Fruit fly (Drosophila melanogaster) whole organism, embryonic: ENCODE data around the gene CG16710.

Experiments
- Abd-B ChIP-seq: fragments of 200-800 bp; sonication (Bioruptor generic); optimal IDR thresholded peaks from 2 replicates; lab custom pipeline; 2018; ENCODE audit warnings: missing biosample characterization, mild to moderate bottlenecking, missing genetic modification characterization, moderate library complexity
- CG10543 ChIP-seq: fragments of 200-800 bp; sonication (Bioruptor generic); optimal IDR thresholded peaks from 3 replicates; lab custom pipeline; 2017; ENCODE audit warnings: missing biosample characterization, mild to moderate bottlenecking, missing genetic modification characterization, moderate library complexity
- CG11456 ChIP-seq: fragments of 200-800 bp; sonication (Bioruptor generic); IDR thresholded peaks from 3 replicates; pipeline ENCODE4 v1.3.6; 2022; ENCODE audit warnings: missing biosample characterization, missing genetic modification characterization
- CG1233 ChIP-seq: fragments of 200-800 bp; sonication (Bioruptor generic); optimal IDR thresholded peaks from 4 replicates; lab custom pipeline; 2018; ENCODE audit warnings: missing biosample characterization, mild to moderate bottlenecking, missing genetic modification characterization
- CG15073 ChIP-seq: fragments of 200-800 bp; sonication (Bioruptor generic); optimal IDR thresholded peaks from 2 replicates; lab custom pipeline; 2016; ENCODE audit warnings: missing biosample characterization, missing genetic modification characterization
- CG17328 ChIP-seq: fragments of 200-800 bp; sonication (Bioruptor generic); IDR thresholded peaks from 2 replicates; pipeline ENCODE4 v1.3.6; 2022; ENCODE audit warnings: missing biosample characterization, missing genetic modification characterization
- CG2678 ChIP-seq: fragments of 200-800 bp; sonication (Bioruptor generic); optimal IDR thresholded peaks from 3 replicates; lab custom pipeline; 2019; ENCODE audit warnings: missing biosample characterization, mild to moderate bottlenecking, missing genetic modification characterization, moderate library complexity
- CG5953 ChIP-seq: fragments of 200-800 bp; sonication (Bioruptor generic); IDR thresholded peaks from 2 replicates; pipeline ENCODE4 v1.3.6; 2022; ENCODE audit warnings: missing biosample characterization, missing genetic modification characterization
- CG8924 ChIP-seq: fragments of 200-800 bp; optimal IDR thresholded peaks from 3 replicates; lab custom pipeline; 2019; ENCODE audit warnings: missing biosample characterization, mild to moderate bottlenecking, missing genetic modification characterization, moderate library complexity
- Dbx ChIP-seq: fragments of 200-800 bp; sonication (Bioruptor generic); IDR thresholded peaks from 3 replicates; pipeline ENCODE4 v1.3.6; 2022; ENCODE audit warnings: missing biosample characterization, missing genetic modification characterization
- Deaf1 ChIP-seq: fragments of 200-800 bp; optimal IDR thresholded peaks from 3 replicates; lab custom pipeline; 2019; ENCODE audit warnings: missing biosample characterization, mild to moderate bottlenecking, missing genetic modification characterization, moderate library complexity
- Elba2 ChIP-seq: fragments of 200-800 bp; sonication (Bioruptor generic); optimal IDR thresholded peaks from 3 replicates; lab custom pipeline; 2016; ENCODE audit warnings: missing biosample characterization, missing genetic modification characterization
- Ets65A ChIP-seq: fragments of 200-800 bp; sonication (Bioruptor generic); peaks from one replicate; lab custom pipeline; 2016; ENCODE audit warnings: missing biosample characterization, missing genetic modification characterization
- Fer1 ChIP-seq: fragments of 200-800 bp; sonication (Bioruptor generic); optimal IDR thresholded peaks from 2 replicates; lab custom pipeline; 2017; ENCODE audit warnings: missing biosample characterization, mild to moderate bottlenecking, missing genetic modification characterization
- Hr39 ChIP-seq: fragments of >200 bp; optimal IDR thresholded peaks from 2 replicates; lab custom pipeline; 2017
- Lim3 ChIP-seq: fragments of 200-800 bp; sonication (Bioruptor generic); IDR thresholded peaks from 2 replicates; pipeline ENCODE4 v1.3.6; 2022; ENCODE audit warnings: missing biosample characterization, missing genetic modification characterization
- Med ChIP-seq: fragments of 200-800 bp; sonication (Bioruptor generic); peaks from one replicate; lab custom pipeline; 2016; ENCODE audit warnings: missing biosample characterization, missing genetic modification characterization, mild to moderate bottlenecking, inconsistent platforms, moderate library complexity
- Mrtf ChIP-seq: fragments of 200-800 bp; sonication (Bioruptor generic); IDR thresholded peaks from 3 replicates; pipeline ENCODE4 v1.3.6; 2022; ENCODE audit warnings: missing biosample characterization, missing genetic modification characterization
- NfI ChIP-seq: fragments of 200-800 bp; sonication (Bioruptor generic); optimal IDR thresholded peaks from 3 replicates; lab custom pipeline; 2018; ENCODE audit warnings: missing biosample characterization, mild to moderate bottlenecking, missing genetic modification characterization, moderate library complexity
- Pdp1 ChIP-seq, 2 experiments: fragments of 200-800 bp; sonication (Bioruptor generic); optimal IDR thresholded peaks; 3 replicates each; lab custom pipeline; 2016; ENCODE audit warnings: missing biosample characterization in 2 of 2, missing genetic modification characterization in 2 of 2, mild to moderate bottlenecking in 1 of 2, moderate library complexity in 1 of 2
- Rx ChIP-seq: fragments of 200-800 bp; sonication (Bioruptor generic); IDR thresholded peaks from 2 replicates; pipeline ENCODE4 v1.3.6; 2022; ENCODE audit warnings: missing biosample characterization, missing genetic modification characterization
- Side ChIP-seq: fragments of 200-800 bp; sonication (Bioruptor generic); optimal IDR thresholded peaks from 2 replicates; lab custom pipeline; 2016; ENCODE audit warnings: missing biosample characterization, missing genetic modification characterization
- TFAM ChIP-seq: fragments of 200-800 bp; sonication (Bioruptor generic); optimal IDR thresholded peaks from 2 replicates; lab custom pipeline; 2017; ENCODE audit warnings: missing biosample characterization, missing genetic modification characterization, inconsistent platforms
- ara ChIP-seq: fragments of 200-800 bp; sonication (Bioruptor generic); IDR thresholded peaks from 2 replicates; pipeline ENCODE4 v1.3.6; 2022; ENCODE audit warnings: missing biosample characterization, missing genetic modification characterization
- btn ChIP-seq: fragments of 200-800 bp; sonication (Bioruptor generic); optimal IDR thresholded peaks from 2 replicates; lab custom pipeline; 2016; ENCODE audit warnings: missing biosample characterization, missing genetic modification characterization
- cas ChIP-seq: fragments of 200-800 bp; sonication (Bioruptor generic); IDR thresholded peaks from 2 replicates; pipeline ENCODE4 v1.3.6; 2022; ENCODE audit warnings: missing biosample characterization, missing genetic modification characterization
- croc ChIP-seq: fragments of 200-800 bp; sonication (Bioruptor generic); conservative IDR thresholded peaks from 3 replicates; pipeline ENCODE4 v1.3.6; 2022; ENCODE audit warnings: missing biosample characterization, missing genetic modification characterization
- eve ChIP-seq, 2 experiments: fragments of >200 bp; optimal IDR thresholded peaks; 2 replicates each; lab custom pipeline; 2017; ENCODE audit warnings: missing biosample characterization in 2 of 2, missing genetic modification characterization in 2 of 2
- exex ChIP-seq: fragments of 200-800 bp; sonication (Bioruptor generic); optimal IDR thresholded peaks from 4 replicates; lab custom pipeline; 2018; ENCODE audit warnings: missing biosample characterization, mild to moderate bottlenecking, missing genetic modification characterization, moderate library complexity
- fd3F ChIP-seq: fragments of 200-800 bp; sonication (Bioruptor generic); optimal IDR thresholded peaks from 2 replicates; lab custom pipeline; 2018; ENCODE audit warnings: missing biosample characterization, mild to moderate bottlenecking, missing genetic modification characterization, moderate library complexity
- jigr1 ChIP-seq: fragments of 200-800 bp; sonication (Bioruptor generic); IDR thresholded peaks from 3 replicates; pipeline ENCODE4 v1.3.6; 2022; ENCODE audit warnings: missing biosample characterization, missing genetic modification characterization
- kah ChIP-seq: fragments of 200-800 bp; sonication (Bioruptor generic); optimal IDR thresholded peaks from 2 replicates; lab custom pipeline; 2018; ENCODE audit warnings: missing biosample characterization, mild to moderate bottlenecking, missing genetic modification characterization
- pzg ChIP-seq: fragments of 200-800 bp; sonication (Bioruptor generic); optimal IDR thresholded peaks from 3 replicates; lab custom pipeline; 2018; ENCODE audit warnings: missing biosample characterization, mild to moderate bottlenecking, missing genetic modification characterization, moderate library complexity
- scrt ChIP-seq: fragments of 200-800 bp; sonication (Bioruptor generic); optimal IDR thresholded peaks from 2 replicates; lab custom pipeline; 2018; ENCODE audit warnings: missing biosample characterization, mild to moderate bottlenecking, missing genetic modification characterization, moderate library complexity
- sens ChIP-seq: fragments of 200-800 bp; sonication (Bioruptor generic); peaks from one replicate; lab custom pipeline; 2016; ENCODE audit warnings: missing biosample characterization, missing genetic modification characterization
- seq ChIP-seq: fragments of 200-800 bp; sonication (Bioruptor generic); IDR thresholded peaks from 2 replicates; pipeline ENCODE4 v1.3.6; 2022; ENCODE audit warnings: missing biosample characterization, missing genetic modification characterization
- sug ChIP-seq: fragments of 200-800 bp; optimal IDR thresholded peaks from 2 replicates; lab custom pipeline; 2019; ENCODE audit warnings: missing biosample characterization, mild to moderate bottlenecking, missing genetic modification characterization, moderate library complexity
- tx ChIP-seq: fragments of 200-800 bp; sonication (Bioruptor generic); optimal IDR thresholded peaks from 2 replicates; lab custom pipeline; 2016; ENCODE audit warnings: missing biosample characterization, missing genetic modification characterization

CG16710 gene

dm6 chr3R:23696145-23696544 lies 13.8 kb downstream of the CG16710 start, which contains the start of gene CG10252:
TSS of gene CG10252 (minus strand) at chr3R:23696245.
- TF ChIP-seq Fer1 (GFP tag; lab: Kevin White, UChicago) (no peak), Pdp1 (GFP tag; optimal IDR thresholded peaks at IDR 0.05; lab: Kevin White, UChicago) (peak in 1 of 2 experiments; percentile 68), Side (GFP tag; lab: Kevin White, UChicago) (no peak), Abd-B (GFP tag; lab: Kevin White, UChicago) (no peak), CG15073 (GFP tag; lab: Kevin White, UChicago) (no peak)

DNA sequence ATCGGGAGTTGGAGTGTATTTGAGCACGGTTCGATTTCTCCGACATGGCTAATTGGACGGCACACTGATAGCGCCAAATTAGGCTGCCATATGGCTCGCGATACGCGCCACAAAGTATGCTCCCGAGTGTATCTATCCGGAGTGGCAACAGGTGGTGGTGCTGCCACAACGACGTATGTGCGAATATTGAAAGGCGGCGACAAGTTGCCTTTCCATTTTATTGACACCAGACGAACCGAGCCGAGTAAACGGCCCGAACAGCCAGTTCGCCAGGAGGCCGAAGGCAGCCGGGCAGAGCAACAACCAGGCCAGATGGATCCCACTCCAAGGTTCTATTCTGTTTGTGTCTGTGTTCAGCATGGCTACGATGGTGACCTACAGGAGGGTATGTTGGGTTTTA lies 16.5 kb downstream of the CG16710 start, which contains the start of gene prt:
TSS of gene prt (minus strand) at position 193 of the 400 bp plus-strand sequence.
- TF ChIP-seq tx (GFP tag; lab: Kevin White, UChicago) (no peak), CG1233 (GFP tag; lab: Kevin White, UChicago) (no peak), scrt (GFP tag; lab: Kevin White, UChicago) (peak; percentile 72), TFAM (GFP tag; lab: Kevin White, UChicago) (no peak), ara (GFP tag; lab: Robert Waterston, UW) (no peak), btn (GFP tag; lab: Kevin White, UChicago) (no peak), CG11456 (GFP tag; lab: Robert Waterston, UW) (0 out of 3 replicates have a peak, but pooled peaks have one; percentile 25), fd3F (no peak), CG5953 (GFP tag; lab: Robert Waterston, UW) (no peak), Rx (GFP tag; lab: Robert Waterston, UW) (no peak), Ets65A (peak; percentile 27), Deaf1 (tag; lab: Kevin White, UChicago) (peak; percentile 87), Hr39 (lab: Kevin White, UChicago) (no peak), Mrtf (GFP tag; lab: Robert Waterston, UW) (0 out of 3 replicates have a peak, but pooled peaks have one; percentile 16), seq (GFP tag; lab: Robert Waterston, UW) (no peak)

dm6 chr3R:23700304-23700767 lies 18.0 kb downstream of the CG16710 start, which contains the start of the genes CG31468 and Gba1a:
TSS of gene CG31468 (minus strand) at chr3R:23700354.
TSS of gene Gba1a (plus strand) at chr3R:23700621.
- TF ChIP-seq Elba2 (peak; percentile 28), sug (tag; lab: Kevin White, UChicago) (peak; percentile 26), exex (tag; lab: Kevin White, UChicago) (peak; percentile 72), CG2678 (no peak)

dm6 chr3R:23702461-23702860 lies 20.2 kb downstream of the CG16710 start, which contains the start of gene Qsox4:
TSS of gene Qsox4 (plus strand) at chr3R:23702761.
- TF ChIP-seq cas (GFP tag; lab: Robert Waterston, UW) (no peak), Lim3 (GFP tag; lab: Robert Waterston, UW) (no peak), sens (no peak), croc (no peak), CG8924 (tag; lab: Kevin White, UChicago) (no peak), CG10543 (GFP tag; lab: Kevin White, UChicago) (no peak), kah (GFP tag; lab: Kevin White, UChicago) (no peak), NfI (no peak), Dbx (GFP tag; lab: Robert Waterston, UW) (no peak), Med (no peak), pzg (GFP tag; lab: Kevin White, UChicago) (no peak), CG17328 (GFP tag; lab: Robert Waterston, UW) (no peak), eve (GFP tag; optimal IDR thresholded peaks at IDR 0.05; lab: Kevin White, UChicago) (no peak), jigr1 (GFP tag; lab: Robert Waterston, UW) (no peak)
